Worm (Caenorhabditis elegans): ENCODE measurements around the gene tos-1.

ce11 chrV:9327691-9328090, 16.3 kb downstream of the tos-1 start:
- TF ChIP-seq lin-13 (GFP tag; optimal IDR thresholded peaks at IDR 0.05) (no peak), egl-27 (tag; optimal IDR thresholded peaks at IDR 0.05) (no peak), unc-39 (tag; optimal IDR thresholded peaks at IDR 0.05) (no peak), zip-11 (GFP tag; IDR thresholded peaks at IDR 0.05) (no peak), ama-1 (optimal IDR thresholded peaks at IDR 0.05) (no peak), lin-38 (GFP tag; IDR thresholded peaks at IDR 0.05) (no peak), arid-1 (GFP tag; conservative IDR thresholded peaks at IDR 0.05) (no peak), ZK337.2 (GFP tag; IDR thresholded peaks at IDR 0.05) (no peak), skn-1 (tag; optimal IDR thresholded peaks at IDR 0.05) (no peak), ztf-11 (tag; optimal IDR thresholded peaks at IDR 0.05) (no peak)

Measured in whole organism, L4 larva.